Fruit fly (Drosophila melanogaster): Measurements from ENCODE around the gene Fhos.

DNA sequence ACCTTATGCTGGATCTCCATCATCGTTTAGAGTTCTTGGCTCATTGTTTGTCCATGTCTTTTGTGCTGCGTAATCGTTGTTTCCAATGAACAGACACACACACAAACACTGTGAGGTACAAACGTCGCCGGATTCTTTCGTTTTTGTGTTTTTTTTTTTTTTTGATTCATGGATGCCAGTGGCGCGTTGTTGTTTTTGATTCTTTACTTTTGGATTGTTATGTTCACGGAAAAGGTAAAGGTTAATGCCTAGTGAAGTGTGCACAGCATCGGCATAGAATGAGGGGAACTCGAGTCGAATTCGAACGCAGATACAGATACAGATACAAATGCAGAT is 80.0 kb downstream of the Fhos start:
- TF ChIP-seq tj (GFP tag; optimal IDR thresholded peaks at IDR 0.05) (no peak), CG33017 (tag; optimal IDR thresholded peaks at IDR 0.05) (no peak), CG14711 (tag; optimal IDR thresholded peaks at IDR 0.05) (no peak), CG12768 (GFP tag; optimal IDR thresholded peaks at IDR 0.05) (no peak), pad (GFP tag; optimal IDR thresholded peaks at IDR 0.05) (no peak), Crg-1 (GFP tag; optimal IDR thresholded peaks at IDR 0.05) (no peak), bab1 (GFP tag; optimal IDR thresholded peaks at IDR 0.05) (no peak), cic (GFP tag; optimal IDR thresholded peaks at IDR 0.05) (no peak), Hr96 (GFP tag; optimal IDR thresholded peaks at IDR 0.05) (no peak), kay (GFP tag; ENCODE audit: borderline replicate concordance) (no peak), toe (GFP tag; optimal IDR thresholded peaks at IDR 0.05) (no peak), CG5204 (GFP tag; optimal IDR thresholded peaks at IDR 0.05) (no peak)
